Worm (Caenorhabditis elegans): Measurements from ENCODE around the gene smap-1.

- TF ChIP-seq snpc-4 (tag; optimal IDR thresholded peaks at IDR 0.05) = no peak
- no peak for TF ChIP-seq nhr-67 (tag; optimal IDR thresholded peaks at IDR 0.05)
- no peak for TF ChIP-seq nhr-12 (tag; optimal IDR thresholded peaks at IDR 0.05)
- no peak for TF ChIP-seq fkh-10 (GFP tag; optimal IDR thresholded peaks at IDR 0.05)
- no peak for TF ChIP-seq elt-3 (tag; optimal IDR thresholded peaks at IDR 0.05)
- no peak for TF ChIP-seq tbx-2 (tag; optimal IDR thresholded peaks at IDR 0.05)
- no peak for TF ChIP-seq mdl-1 (tag; optimal IDR thresholded peaks at IDR 0.05)
- TF ChIP-seq unc-62 (GFP tag; optimal IDR thresholded peaks at IDR 0.05) = no peak
- TF ChIP-seq ztf-11 (tag; optimal IDR thresholded peaks at IDR 0.05) = no peak
- no peak for TF ChIP-seq skn-1 (tag; optimal IDR thresholded peaks at IDR 0.05)
- no peak for TF ChIP-seq nhr-11 (tag; optimal IDR thresholded peaks at IDR 0.05)
- no peak for TF ChIP-seq jun-1 (tag; optimal IDR thresholded peaks at IDR 0.05)
- TF ChIP-seq pqm-1 (tag; optimal IDR thresholded peaks at IDR 0.05) = no peak
These were observed 35.8 kb downstream of the smap-1 start for ce11 chrIII:10703833-10704232.

All from whole organism, L3 larva.